Fruit fly (Drosophila melanogaster): ENCODE data around the gene Coprox.

Gene Coprox

DNA sequence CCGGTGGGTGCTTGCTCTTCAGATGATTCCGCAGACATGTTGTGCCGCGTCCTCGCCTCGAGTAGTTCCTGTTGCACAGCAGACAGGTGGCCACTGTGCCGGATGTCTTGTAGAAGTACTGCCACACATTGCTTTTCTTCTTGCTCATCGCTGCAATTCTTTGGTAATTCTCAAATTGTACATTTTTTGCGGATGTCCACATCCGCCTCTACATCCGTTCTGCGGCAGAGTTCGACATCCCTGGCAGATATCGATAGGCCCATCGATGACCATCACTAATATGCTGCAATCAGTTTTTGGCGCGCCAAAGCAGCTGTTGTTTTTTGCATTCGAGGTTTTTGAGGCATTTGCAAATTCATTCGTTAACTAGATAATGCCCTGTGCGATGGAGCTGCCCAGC is 7.5 kb upstream of the Coprox start, which contains the start of the genes CG13775 and CG3430 (continued):
- TF ChIP-seq Lpt (GFP tag; optimal IDR thresholded peaks at IDR 0.05) = no peak
- TF ChIP-seq CG15514 (GFP tag; optimal IDR thresholded peaks at IDR 0.05) = peak; percentile 73
- TF ChIP-seq CG9797 (GFP tag; optimal IDR thresholded peaks at IDR 0.05) = peak; percentile 13
- peak; percentile 41 for TF ChIP-seq Myb (GFP tag; optimal IDR thresholded peaks at IDR 0.05)
- TF ChIP-seq Usf (GFP tag; optimal IDR thresholded peaks at IDR 0.05) = no peak
- TF ChIP-seq row (GFP tag; IDR thresholded peaks at IDR 0.05) = peak; percentile 91
- TF ChIP-seq CG13775 (GFP tag; optimal IDR thresholded peaks at IDR 0.05) = peak; percentile 100
- TF ChIP-seq CG1603 (tag; optimal IDR thresholded peaks at IDR 0.05) = no peak
- no peak for TF ChIP-seq ATbp (GFP tag; optimal IDR thresholded peaks at IDR 0.05)
- peak; percentile 5 for TF ChIP-seq pum (GFP tag; optimal IDR thresholded peaks at IDR 0.05)
- TF ChIP-seq CG4820 (GFP tag; optimal IDR thresholded peaks at IDR 0.05) = peak; percentile 2
- TF ChIP-seq CG12769 (tag; optimal IDR thresholded peaks at IDR 0.05) = no peak
- TF ChIP-seq dpn (GFP tag; optimal IDR thresholded peaks at IDR 0.05) = peak; percentile 25 to 54
- no peak for TF ChIP-seq grau (tag; optimal IDR thresholded peaks at IDR 0.05)
- TF ChIP-seq cas (GFP tag; IDR thresholded peaks at IDR 0.05) = 0 out of 2 replicates have a peak, but pooled peaks have one; percentile 32
- TF ChIP-seq CG32767 (GFP tag; IDR thresholded peaks at IDR 0.05) = no peak
- TF ChIP-seq CG13287 (GFP tag; IDR thresholded peaks at IDR 0.05; ENCODE audit: partially characterized antibody) = peak; percentile 81
- TF ChIP-seq CG17385 (GFP tag; optimal IDR thresholded peaks at IDR 0.05) = peak; percentile 39
- no peak for TF ChIP-seq CG18476 (GFP tag; optimal IDR thresholded peaks at IDR 0.05)
- no peak for TF ChIP-seq C15 (GFP tag; IDR thresholded peaks at IDR 0.05)
- no peak for TF ChIP-seq peb (GFP tag; IDR thresholded peaks at IDR 0.05)
- TF ChIP-seq sna (GFP tag; IDR thresholded peaks at IDR 0.05; ENCODE audit: partially characterized antibody) = peak; percentile 53; the same call in 1 of the 2 replicates
- peak; percentile 93 for TF ChIP-seq Sry-δ (GFP tag; optimal IDR thresholded peaks at IDR 0.05)
- peak; percentile 8 for TF ChIP-seq Mes4 (GFP tag; optimal IDR thresholded peaks at IDR 0.05)
- TF ChIP-seq CG15479 (GFP tag; optimal IDR thresholded peaks at IDR 0.05) = peak; percentile 33
- no peak for TF ChIP-seq CG8388 (GFP tag; optimal IDR thresholded peaks at IDR 0.05)
- TF ChIP-seq rib (GFP tag; IDR thresholded peaks at IDR 0.05) = 0 out of 2 replicates have a peak, but pooled peaks have one; percentile 12
- TF ChIP-seq YL-1 (GFP tag; optimal IDR thresholded peaks at IDR 0.05) = peak; percentile 32
- TF ChIP-seq nerfin-1 (tag; optimal IDR thresholded peaks at IDR 0.05) = peak; percentile 12
- TF ChIP-seq repo (GFP tag; optimal IDR thresholded peaks at IDR 0.05) = peak; percentile 28
- TF ChIP-seq Dll (GFP tag; IDR thresholded peaks at IDR 0.05; ENCODE audit: partially characterized antibody) = peak; percentile 69
- TF ChIP-seq Med (GFP tag) = peak; percentile 92
- no peak for TF ChIP-seq esg (GFP tag; conservative IDR thresholded peaks at IDR 0.05)
- TF ChIP-seq Camta (GFP tag; optimal IDR thresholded peaks at IDR 0.05) = peak; percentile 25
- TF ChIP-seq odd (GFP tag; optimal IDR thresholded peaks at IDR 0.05) = no peak
- no peak for TF ChIP-seq luna (GFP tag; optimal IDR thresholded peaks at IDR 0.05)
- TF ChIP-seq schlank (tag; optimal IDR thresholded peaks at IDR 0.05) = no peak
- TF ChIP-seq CG4730 (GFP tag; IDR thresholded peaks at IDR 0.05) = no peak
- TF ChIP-seq CG32532 (GFP tag; IDR thresholded peaks at IDR 0.05) = peak; percentile 56; the same call in 1 of the 2 replicates
- no peak for TF ChIP-seq bowl (GFP tag; IDR thresholded peaks at IDR 0.05)
- TF ChIP-seq slou (GFP tag; optimal IDR thresholded peaks at IDR 0.05) = no peak
- no peak for TF ChIP-seq pan (optimal IDR thresholded peaks at IDR 0.05)
- TF ChIP-seq pan (GFP tag; optimal IDR thresholded peaks at IDR 0.05 in 1 of 2, IDR thresholded peaks at IDR 0.05 in 1 of 2) = peak in 1 of 2 experiments; percentile 49
- peak; percentile 33 for TF ChIP-seq gro (GFP tag; optimal IDR thresholded peaks at IDR 0.05)
- peak; percentile 19 for TF ChIP-seq Xbp1 (GFP tag; optimal IDR thresholded peaks at IDR 0.05)
- peak; percentile 33; the same call in 1 of the 2 replicates for TF ChIP-seq CG14014 (GFP tag; IDR thresholded peaks at IDR 0.05)
- peak; percentile 67 for TF ChIP-seq slbo (GFP tag; IDR thresholded peaks at IDR 0.05)
- no peak for TF ChIP-seq Vsx1 (GFP tag; optimal IDR thresholded peaks at IDR 0.05)
- TF ChIP-seq Fer2 (tag; optimal IDR thresholded peaks at IDR 0.05) = no peak
- TF ChIP-seq chinmo (GFP tag; IDR thresholded peaks at IDR 0.05; ENCODE audit: partially characterized antibody) = peak; percentile 74; the same call in 2 of the 4 replicates
